Fruit fly (Drosophila melanogaster): Measurements from ENCODE around the gene MFS10.

Gene MFS10

dm6 chrX:13131063-13131773 lies 2.4 kb downstream of the MFS10 start (continued):
- TF ChIP-seq fd102C (GFP tag; optimal IDR thresholded peaks at IDR 0.05) (peak; percentile 58), D (optimal IDR thresholded peaks at IDR 0.05) (no peak), D (GFP tag; optimal IDR thresholded peaks at IDR 0.05) (peak; percentile 97), ERR (GFP tag; optimal IDR thresholded peaks at IDR 0.05) (peak; percentile 98), tup (GFP tag; optimal IDR thresholded peaks at IDR 0.05) (peak; percentile 98), Fer2 (tag; optimal IDR thresholded peaks at IDR 0.05) (peak; percentile 97), D19B (GFP tag; optimal IDR thresholded peaks at IDR 0.05) (peak; percentile 96), CG12659 (GFP tag; optimal IDR thresholded peaks at IDR 0.05) (peak; percentile 99), nom (GFP tag; optimal IDR thresholded peaks at IDR 0.05) (peak; percentile 73), sens (GFP tag) (peak; percentile 100), CG11504 (tag; optimal IDR thresholded peaks at IDR 0.05) (peak; percentile 97), CG8290 (GFP tag; optimal IDR thresholded peaks at IDR 0.05) (peak; percentile 98), CG8290 (tag; optimal IDR thresholded peaks at IDR 0.05) (peak; percentile 81 to 100), Antp (GFP tag; optimal IDR thresholded peaks at IDR 0.05) (peak; percentile 100), CG7839 (tag; optimal IDR thresholded peaks at IDR 0.05) (peak; percentile 99), CG4820 (GFP tag; optimal IDR thresholded peaks at IDR 0.05) (peak; percentile 98), NK7.1 (GFP tag; optimal IDR thresholded peaks at IDR 0.05) (peak; percentile 98), CG2129 (GFP tag; IDR thresholded peaks at IDR 0.05; ENCODE audit: partially characterized antibody) (no peak), CG17385 (GFP tag; optimal IDR thresholded peaks at IDR 0.05) (peak; percentile 97), tin (GFP tag; optimal IDR thresholded peaks at IDR 0.05) (peak; percentile 99), zf30C (GFP tag; optimal IDR thresholded peaks at IDR 0.05) (peak; percentile 42), CG8924 (tag; optimal IDR thresholded peaks at IDR 0.05) (peak; percentile 99), CG17612 (GFP tag; IDR thresholded peaks at IDR 0.05) (peak; percentile 98), grn (GFP tag; optimal IDR thresholded peaks at IDR 0.05) (peak; percentile 89), Atf3 (GFP tag; optimal IDR thresholded peaks at IDR 0.05) (peak; percentile 99), CG2712 (tag; optimal IDR thresholded peaks at IDR 0.05) (peak; percentile 98), CHES-1-like (GFP tag; optimal IDR thresholded peaks at IDR 0.05) (peak; percentile 99), Mes4 (GFP tag; optimal IDR thresholded peaks at IDR 0.05) (peak; percentile 99), CG14441 (GFP tag; IDR thresholded peaks at IDR 0.05) (peak; percentile 99), klu (GFP tag; IDR thresholded peaks at IDR 0.05) (peak; percentile 98), pita (GFP tag; optimal IDR thresholded peaks at IDR 0.05) (no peak), CG42726 (GFP tag; IDR thresholded peaks at IDR 0.05; ENCODE audit: partially characterized antibody) (peak; percentile 3; the same call in 1 of the 2 replicates), CG10959 (GFP tag; IDR thresholded peaks at IDR 0.05) (peak; percentile 98), fd3F (GFP tag; optimal IDR thresholded peaks at IDR 0.05) (peak; percentile 98), sna (GFP tag; IDR thresholded peaks at IDR 0.05; ENCODE audit: partially characterized antibody) (peak; percentile 74), btn (GFP tag; optimal IDR thresholded peaks at IDR 0.05) (peak; percentile 98), her (GFP tag; optimal IDR thresholded peaks at IDR 0.05) (peak; percentile 98), grau (tag; optimal IDR thresholded peaks at IDR 0.05) (peak; percentile 98), CG12104 (GFP tag; optimal IDR thresholded peaks at IDR 0.05) (peak; percentile 97), CG4360 (GFP tag; IDR thresholded peaks at IDR 0.05) (peak; percentile 92), wdn (GFP tag; IDR thresholded peaks at IDR 0.05) (peak; percentile 99), CG4617 (GFP tag; optimal IDR thresholded peaks at IDR 0.05; ENCODE audit: borderline replicate concordance) (peak; percentile 99), dmrt11E (tag; optimal IDR thresholded peaks at IDR 0.05) (peak; percentile 95), so (GFP tag; IDR thresholded peaks at IDR 0.05) (peak; percentile 99), CG7745 (tag; optimal IDR thresholded peaks at IDR 0.05) (peak; percentile 72), crol (GFP tag; IDR thresholded peaks at IDR 0.05) (peak; percentile 91), Ptx1 (GFP tag; IDR thresholded peaks at IDR 0.05) (peak; percentile 99), CG2202 (tag; optimal IDR thresholded peaks at IDR 0.05) (peak; percentile 95), CG30403 (GFP tag; optimal IDR thresholded peaks at IDR 0.05) (peak; percentile 99), Jarid2 (GFP tag; optimal IDR thresholded peaks at IDR 0.05) (peak; percentile 93)

Measured in whole organism, embryonic.